Fruit fly (Drosophila melanogaster): ENCODE results near the gene Tep3.

Gene Tep3

DNA sequence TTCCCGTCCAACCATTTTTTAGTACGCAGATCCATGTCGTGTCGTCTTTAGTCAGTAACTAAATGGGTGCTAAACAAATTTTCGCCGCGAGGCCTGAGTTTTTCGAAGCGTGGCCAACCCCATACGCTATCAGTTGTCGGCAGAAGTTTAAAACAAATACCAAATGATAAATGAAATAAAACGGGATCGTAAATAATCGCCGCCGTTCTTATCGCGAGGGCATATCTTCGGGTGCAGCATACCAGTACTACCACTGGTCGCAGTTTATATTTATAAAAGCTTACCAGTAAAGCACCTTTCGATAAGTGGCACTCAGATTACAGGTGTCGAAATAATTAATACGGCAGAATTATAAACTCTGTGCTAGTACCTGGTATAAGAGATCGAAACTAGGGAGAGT lies 17.3 kb upstream of the Tep3 start (continued):
- TF ChIP-seq CG17612 (GFP tag; IDR thresholded peaks at IDR 0.05) (no peak), Elba2 (GFP tag; optimal IDR thresholded peaks at IDR 0.05) (no peak), Hr78 (GFP tag; optimal IDR thresholded peaks at IDR 0.05) (peak in 1 of 2 experiments; percentile 26), hkb (optimal IDR thresholded peaks at IDR 0.05) (no peak), hkb (GFP tag; IDR thresholded peaks at IDR 0.05) (no peak), CG4820 (GFP tag; optimal IDR thresholded peaks at IDR 0.05) (no peak), Dip2 (GFP tag; IDR thresholded peaks at IDR 0.05) (no peak), CG7372 (GFP tag; IDR thresholded peaks at IDR 0.05) (no peak), Adf1 (GFP tag; IDR thresholded peaks at IDR 0.05) (peak; percentile 11; the same call in 1 of the 2 replicates), CG32767 (GFP tag; IDR thresholded peaks at IDR 0.05) (no peak), ttk (GFP tag; IDR thresholded peaks at IDR 0.05) (no peak), org-1 (GFP tag; optimal IDR thresholded peaks at IDR 0.05) (no peak), cwo (GFP tag; optimal IDR thresholded peaks at IDR 0.05) (peak; percentile 23), Dbx (GFP tag; IDR thresholded peaks at IDR 0.05) (no peak), Ets65A (GFP tag) (no peak), lab (GFP tag; optimal IDR thresholded peaks at IDR 0.05) (peak; percentile 83), tin (GFP tag; optimal IDR thresholded peaks at IDR 0.05) (no peak), CG18011 (GFP tag; optimal IDR thresholded peaks at IDR 0.05) (no peak), zfh2 (GFP tag; optimal IDR thresholded peaks at IDR 0.05) (no peak), bcd (GFP tag; optimal IDR thresholded peaks at IDR 0.05) (no peak), dpn (GFP tag; optimal IDR thresholded peaks at IDR 0.05) (no peak), CG14965 (GFP tag; optimal IDR thresholded peaks at IDR 0.05; ENCODE audit: borderline replicate concordance) (no peak), pnt (GFP tag; optimal IDR thresholded peaks at IDR 0.05) (no peak), CG7745 (tag; optimal IDR thresholded peaks at IDR 0.05) (no peak), CG10147 (GFP tag; optimal IDR thresholded peaks at IDR 0.05) (no peak), Dek (tag; optimal IDR thresholded peaks at IDR 0.05) (no peak), CG34376 (GFP tag; optimal IDR thresholded peaks at IDR 0.05) (peak; percentile 97), lbe (GFP tag; optimal IDR thresholded peaks at IDR 0.05) (no peak), grn (GFP tag; optimal IDR thresholded peaks at IDR 0.05) (peak; percentile 95), Mad (GFP tag; optimal IDR thresholded peaks at IDR 0.05) (no peak), CG6654 (GFP tag; optimal IDR thresholded peaks at IDR 0.05) (no peak), Hsf (GFP tag; optimal IDR thresholded peaks at IDR 0.05) (no peak), tx (GFP tag; optimal IDR thresholded peaks at IDR 0.05) (no peak), CG34224 (GFP tag; IDR thresholded peaks at IDR 0.05; ENCODE audit: partially characterized antibody) (no peak), tap (tag; optimal IDR thresholded peaks at IDR 0.05) (no peak), Dfd (GFP tag; optimal IDR thresholded peaks at IDR 0.05) (no peak), unc-4 (GFP tag; IDR thresholded peaks at IDR 0.05; ENCODE audit: partially characterized antibody) (no peak), CG10321 (GFP tag; IDR thresholded peaks at IDR 0.05) (no peak), chinmo (GFP tag; IDR thresholded peaks at IDR 0.05; ENCODE audit: partially characterized antibody) (peak; percentile 79; the same call in 1 of the 4 replicates), CG14710 (tag; optimal IDR thresholded peaks at IDR 0.05) (no peak), CG5180 (GFP tag; optimal IDR thresholded peaks at IDR 0.05) (no peak), GATAe (GFP tag; conservative IDR thresholded peaks at IDR 0.05) (peak; percentile 57; the same call in 1 of the 2 replicates), prd (optimal IDR thresholded peaks at IDR 0.05) (no peak), prd (GFP tag; IDR thresholded peaks at IDR 0.05) (no peak), jigr1 (GFP tag; IDR thresholded peaks at IDR 0.05) (no peak), Spps (tag; optimal IDR thresholded peaks at IDR 0.05) (no peak), Nf-YA (GFP tag; IDR thresholded peaks at IDR 0.05) (no peak), Hey (tag; optimal IDR thresholded peaks at IDR 0.05) (peak; percentile 36), Lim3 (GFP tag; IDR thresholded peaks at IDR 0.05) (no peak), esg (GFP tag; conservative IDR thresholded peaks at IDR 0.05) (no peak), pho (GFP tag; optimal IDR thresholded peaks at IDR 0.05) (no peak), yki (optimal IDR thresholded peaks at IDR 0.05) (no peak), D19A (tag; optimal IDR thresholded peaks at IDR 0.05) (no peak)

Measured in whole organism, embryonic.